Fruit fly (Drosophila melanogaster): ENCODE data around the gene CG16986.

dm6 chr3L:2568274-2568673, 31.9 kb upstream of the CG16986 start:
- TF ChIP-seq bab1 (GFP tag; optimal IDR thresholded peaks at IDR 0.05) (no peak), pad (GFP tag; optimal IDR thresholded peaks at IDR 0.05) (no peak), CG7101 (tag; optimal IDR thresholded peaks at IDR 0.05) (no peak), Crg-1 (GFP tag; optimal IDR thresholded peaks at IDR 0.05) (no peak), cnc (optimal IDR thresholded peaks at IDR 0.05) (no peak), cic (GFP tag; optimal IDR thresholded peaks at IDR 0.05) (no peak), CG14711 (tag; optimal IDR thresholded peaks at IDR 0.05) (no peak), CG33017 (tag; optimal IDR thresholded peaks at IDR 0.05) (no peak), CG12768 (GFP tag; optimal IDR thresholded peaks at IDR 0.05) (no peak), kay (GFP tag; ENCODE audit: borderline replicate concordance) (no peak), CG7045 (GFP tag; optimal IDR thresholded peaks at IDR 0.05) (no peak), ovo (GFP tag; optimal IDR thresholded peaks at IDR 0.05) (no peak), Mnt (GFP tag; optimal IDR thresholded peaks at IDR 0.05) (no peak)
